Fruit fly (Drosophila melanogaster): ENCODE results near the gene AdamTS-B.

The AdamTS-B gene

DNA sequence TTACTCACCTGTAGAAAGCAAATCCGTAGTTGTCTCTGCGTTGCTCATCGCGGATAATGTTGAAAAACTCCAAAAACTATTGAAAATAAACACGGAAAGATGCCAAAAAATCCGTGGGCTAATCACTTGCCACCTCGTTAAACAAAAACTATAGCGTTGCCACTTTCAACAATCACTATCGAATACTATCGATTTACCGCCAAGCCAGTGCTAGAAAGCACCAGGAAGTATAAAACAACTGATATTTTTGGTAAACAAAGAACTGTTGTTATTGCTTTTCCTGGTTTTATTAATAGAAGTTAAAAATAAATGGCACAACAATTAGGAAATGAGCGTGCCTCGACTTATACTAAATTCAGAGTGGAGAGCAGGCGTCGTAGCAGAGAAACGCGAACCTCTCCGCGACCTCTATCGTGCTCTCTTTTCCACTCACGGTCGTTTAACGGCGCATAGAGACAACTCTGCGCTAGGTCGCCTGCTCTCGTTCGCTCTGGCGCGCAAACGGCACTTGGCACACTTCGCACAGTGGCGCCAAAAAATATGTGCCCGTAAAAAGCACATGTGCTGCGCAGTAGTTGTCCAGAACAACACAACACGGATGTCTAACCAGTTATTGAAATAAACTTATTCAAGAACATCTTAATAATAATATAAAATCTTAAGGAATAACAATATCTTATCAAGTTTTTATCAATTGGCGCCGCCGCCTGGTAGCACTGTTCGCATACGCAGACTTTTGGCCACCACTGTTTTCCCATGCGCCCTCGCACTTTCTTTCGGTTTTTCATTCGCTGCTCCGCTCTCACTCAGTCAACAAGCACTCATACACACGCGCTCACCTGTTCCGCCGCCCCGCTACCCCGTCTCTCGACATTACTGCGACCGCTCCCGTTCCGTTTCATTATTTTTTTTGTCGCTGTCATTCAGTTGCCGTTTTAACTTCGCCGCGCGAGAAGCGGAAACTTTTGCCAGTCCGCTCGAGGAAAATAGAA, 56.8 kb downstream of the AdamTS-B start, which contains the start of the genes lin-52 and CG15771 (continued):
- TF ChIP-seq Nf-YB (GFP tag; optimal IDR thresholded peaks at IDR 0.05) (peak; percentile 83), ro (GFP tag; IDR thresholded peaks at IDR 0.05) (peak; percentile 87), Fer1 (GFP tag; optimal IDR thresholded peaks at IDR 0.05) (peak; percentile 98), CG11085 (GFP tag; IDR thresholded peaks at IDR 0.05) (peak; percentile 88), CG8924 (tag; optimal IDR thresholded peaks at IDR 0.05) (peak; percentile 96), Sox100B (GFP tag; optimal IDR thresholded peaks at IDR 0.05) (peak; percentile 96), CG15479 (GFP tag; optimal IDR thresholded peaks at IDR 0.05) (peak; percentile 37), CG11093 (GFP tag; IDR thresholded peaks at IDR 0.05) (peak; percentile 96), CG6683 (GFP tag; optimal IDR thresholded peaks at IDR 0.05) (peak; percentile 93), CG3995 (GFP tag; optimal IDR thresholded peaks at IDR 0.05) (peak; percentile 55), ash1 (GFP tag; optimal IDR thresholded peaks at IDR 0.05) (no peak), CG1529 (GFP tag; optimal IDR thresholded peaks at IDR 0.05) (peak; percentile 93), Chrac-16 (GFP tag; optimal IDR thresholded peaks at IDR 0.05) (peak; percentile 93), sqz (GFP tag; optimal IDR thresholded peaks at IDR 0.05) (peak; percentile 96), odd (GFP tag; optimal IDR thresholded peaks at IDR 0.05) (peak; percentile 96), trem (tag; optimal IDR thresholded peaks at IDR 0.05) (peak; percentile 82), CG7357 (GFP tag; IDR thresholded peaks at IDR 0.05) (peak; percentile 91), jumu (GFP tag; optimal IDR thresholded peaks at IDR 0.05) (peak; percentile 69), CG14014 (GFP tag; IDR thresholded peaks at IDR 0.05) (peak; percentile 96), E2f1 (GFP tag; IDR thresholded peaks at IDR 0.05) (peak; percentile 94), Oli (tag; optimal IDR thresholded peaks at IDR 0.05) (peak; percentile 97), CG4854 (GFP tag; optimal IDR thresholded peaks at IDR 0.05) (peak; percentile 70), Sox102F (GFP tag; optimal IDR thresholded peaks at IDR 0.05) (peak; percentile 89), Lpt (GFP tag; optimal IDR thresholded peaks at IDR 0.05) (no peak), bbx (GFP tag; IDR thresholded peaks at IDR 0.05; ENCODE audit: partially characterized antibody) (no peak; the same call in 1 of the 2 replicates), hbn (GFP tag; IDR thresholded peaks at IDR 0.05; ENCODE audit: partially characterized antibody) (peak; percentile 33; the same call in 1 of the 2 replicates), CG2889 (GFP tag; IDR thresholded peaks at IDR 0.05) (peak; percentile 86), Dp (GFP tag; optimal IDR thresholded peaks at IDR 0.05) (peak; percentile 57), CG4820 (GFP tag; optimal IDR thresholded peaks at IDR 0.05) (peak; percentile 86), cas (GFP tag; IDR thresholded peaks at IDR 0.05) (peak; percentile 87), nom (GFP tag; optimal IDR thresholded peaks at IDR 0.05) (peak; percentile 95), CG10462 (GFP tag; optimal IDR thresholded peaks at IDR 0.05) (peak; percentile 90), dmrt11E (tag; optimal IDR thresholded peaks at IDR 0.05) (peak; percentile 86), aop (GFP tag; IDR thresholded peaks at IDR 0.05) (peak; percentile 29), cad (GFP tag; optimal IDR thresholded peaks at IDR 0.05) (no peak), phol (tag; optimal IDR thresholded peaks at IDR 0.05) (peak; percentile 91), CG2712 (tag; optimal IDR thresholded peaks at IDR 0.05) (peak; percentile 96), cato (GFP tag; optimal IDR thresholded peaks at IDR 0.05; ENCODE audit: borderline replicate concordance) (peak; percentile 85), CG7928 (GFP tag; optimal IDR thresholded peaks at IDR 0.05) (peak; percentile 64)
